Worm (Caenorhabditis elegans): Measurements from ENCODE around the gene W02G9.3.

W02G9.3 gene

DNA sequence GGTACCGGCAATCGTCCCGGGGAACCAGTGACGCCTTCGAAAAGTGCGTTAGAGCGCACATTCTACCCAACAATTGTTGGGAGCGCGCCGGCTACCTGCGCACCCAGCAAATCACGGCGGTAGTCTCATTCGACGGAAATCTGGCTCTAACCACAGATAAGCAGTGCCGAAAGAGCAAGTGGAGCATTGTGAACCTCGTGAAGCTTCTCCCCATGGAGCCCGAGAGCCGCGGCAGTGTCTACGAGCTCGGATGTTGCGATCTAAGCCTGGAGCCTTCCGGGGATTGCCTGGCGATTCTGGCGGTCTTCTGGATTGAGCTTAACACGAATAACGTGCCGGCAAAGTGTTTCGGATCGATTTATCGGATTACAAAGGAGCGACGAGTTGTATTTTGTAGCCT is 33.3 kb upstream of the W02G9.3 start:
- no peak for TF ChIP-seq rpc-1 (optimal IDR thresholded peaks at IDR 0.05)
- no peak for TF ChIP-seq rpc-1 (tag; optimal IDR thresholded peaks at IDR 0.05)
- TF ChIP-seq egrh-3 (GFP tag; IDR thresholded peaks at IDR 0.05) = 0 out of 2 replicates have a peak, but pooled peaks have one; percentile 24
- TF ChIP-seq cebp-1 (GFP tag; IDR thresholded peaks at IDR 0.05) = no peak
- TF ChIP-seq cebp-1 (tag; optimal IDR thresholded peaks at IDR 0.05) = no peak
- peak; percentile 59; the same call in 1 of the 2 replicates for TF ChIP-seq zfh-2 (GFP tag; conservative IDR thresholded peaks at IDR 0.05)

DNA sequence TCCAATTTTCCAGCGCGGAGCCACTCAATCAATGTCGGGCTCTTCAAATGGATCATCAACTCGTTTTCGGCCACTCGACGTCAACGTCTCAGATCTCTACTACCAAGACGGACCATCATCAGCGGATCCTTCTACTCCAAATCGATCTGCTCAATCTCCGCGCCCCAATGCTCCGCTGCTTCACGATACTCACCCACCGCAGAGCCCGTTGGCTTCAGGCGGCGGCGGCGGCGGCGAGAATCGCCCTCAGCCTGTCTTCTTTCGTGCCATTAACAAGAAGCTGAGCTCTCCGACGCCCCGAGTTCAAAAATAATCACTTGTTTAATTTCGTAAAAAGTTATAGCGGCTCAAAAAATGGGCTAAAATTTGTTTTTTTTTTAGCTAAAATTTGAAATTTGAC is 26.7 kb upstream of the W02G9.3 start:
- TF ChIP-seq madf-6 (GFP tag; IDR thresholded peaks at IDR 0.05) (no peak), hlh-26 (GFP tag; conservative IDR thresholded peaks at IDR 0.05) (no peak), hrde-1 (tag; optimal IDR thresholded peaks at IDR 0.05; ENCODE audit: borderline replicate concordance) (no peak), bed-2 (GFP tag; IDR thresholded peaks at IDR 0.05) (no peak), F57C9.4 (tag; optimal IDR thresholded peaks at IDR 0.05) (no peak), F22D6.2 (tag; optimal IDR thresholded peaks at IDR 0.05) (no peak), rec-8 (tag; optimal IDR thresholded peaks at IDR 0.05) (no peak), lir-1 (GFP tag; conservative IDR thresholded peaks at IDR 0.05) (no peak), cebp-2 (GFP tag; IDR thresholded peaks at IDR 0.05) (no peak), cebp-1 (GFP tag; IDR thresholded peaks at IDR 0.05) (no peak), cebp-1 (tag; optimal IDR thresholded peaks at IDR 0.05) (no peak), nhr-120 (GFP tag; IDR thresholded peaks at IDR 0.05) (0 out of 2 replicates have a peak, but pooled peaks have one; percentile 65), F10E7.11 (tag; optimal IDR thresholded peaks at IDR 0.05) (no peak), attf-6 (GFP tag; IDR thresholded peaks at IDR 0.05) (no peak), egl-18 (GFP tag; IDR thresholded peaks at IDR 0.05) (no peak), ZK185.1 (tag; optimal IDR thresholded peaks at IDR 0.05; ENCODE audit: poor library complexity, severe bottlenecking) (no peak), nfyb-1 (GFP tag; IDR thresholded peaks at IDR 0.05) (peak; percentile 56; the same call in 1 of the 2 replicates), egrh-3 (GFP tag; IDR thresholded peaks at IDR 0.05) (peak; percentile 35; the same call in 1 of the 2 replicates), sdz-38 (tag; optimal IDR thresholded peaks at IDR 0.05) (no peak), lin-26 (GFP tag; IDR thresholded peaks at IDR 0.05) (no peak), zfh-2 (GFP tag; conservative IDR thresholded peaks at IDR 0.05) (peak; percentile 85), athp-1 (tag; optimal IDR thresholded peaks at IDR 0.05) (no peak)

DNA sequence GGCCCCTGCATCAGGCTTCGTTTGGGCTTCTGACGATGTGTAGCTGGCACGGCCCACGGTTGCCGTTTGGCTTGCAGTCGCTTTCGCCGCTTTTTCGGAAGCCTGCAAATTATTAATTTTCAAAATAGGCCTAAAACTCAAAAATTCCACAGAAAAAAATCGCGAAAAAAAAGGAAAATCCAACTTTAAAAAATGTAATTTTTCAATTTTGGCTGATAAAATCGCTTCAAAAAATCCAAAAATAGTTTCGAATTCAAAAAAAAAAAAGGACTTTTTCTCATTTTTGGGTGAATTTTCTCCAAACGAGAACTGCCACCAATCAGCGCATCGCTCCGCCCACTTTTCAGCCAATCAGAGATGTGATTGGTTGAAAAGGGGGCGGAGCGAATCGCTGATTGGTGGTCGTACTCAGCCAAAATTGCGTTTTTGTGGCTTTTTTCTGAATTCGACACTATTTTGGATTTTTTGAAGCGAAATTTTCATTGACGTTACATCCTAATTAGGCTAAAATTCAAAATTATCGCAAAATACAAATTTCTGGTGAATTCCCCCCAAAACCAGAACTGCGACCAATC is 25.5 kb upstream of the W02G9.3 start:
- TF ChIP-seq lag-1 (GFP tag; IDR thresholded peaks at IDR 0.05) (no peak), egl-44 (GFP tag; IDR thresholded peaks at IDR 0.05) (0 out of 2 replicates have a peak, but pooled peaks have one; percentile 33), F39B2.1 (GFP tag; IDR thresholded peaks at IDR 0.05) (no peak), snpc-1.1 (tag; optimal IDR thresholded peaks at IDR 0.05; ENCODE audit: insufficient read depth) (no peak), Y53F4B.3 (GFP tag; IDR thresholded peaks at IDR 0.05) (no peak), hrde-1 (tag; optimal IDR thresholded peaks at IDR 0.05; ENCODE audit: borderline replicate concordance) (peak; percentile 13), aptf-2 (GFP tag; conservative IDR thresholded peaks at IDR 0.05) (no peak), T26A5.8 (tag; optimal IDR thresholded peaks at IDR 0.05) (no peak)

DNA sequence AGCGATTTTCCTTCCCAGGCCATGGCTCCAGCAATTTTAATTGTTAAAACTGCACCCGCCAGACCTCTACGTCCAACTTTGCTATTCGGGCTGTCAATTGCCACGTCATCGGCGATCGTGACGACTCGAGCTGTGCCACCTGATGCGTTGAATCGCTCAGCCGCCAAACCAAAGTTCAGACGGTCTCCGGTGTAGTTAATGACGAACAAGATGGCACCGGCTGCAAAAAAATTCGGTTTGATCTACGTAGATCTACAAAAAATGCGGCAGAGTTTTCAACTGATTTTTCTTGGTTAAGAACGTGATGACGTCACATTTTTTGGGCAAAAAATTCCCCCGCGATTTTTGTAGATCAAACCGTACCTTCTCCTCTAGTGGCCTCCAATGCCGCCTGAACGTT is 21.8 kb upstream of the W02G9.3 start:
- TF ChIP-seq xnd-1 (tag; optimal IDR thresholded peaks at IDR 0.05) (no peak), repo-1 (tag; optimal IDR thresholded peaks at IDR 0.05) (no peak), C17E4.6 (GFP tag; IDR thresholded peaks at IDR 0.05) (no peak), madf-6 (GFP tag; IDR thresholded peaks at IDR 0.05) (no peak), ztf-26 (tag; optimal IDR thresholded peaks at IDR 0.05) (no peak), tlf-1 (GFP tag; optimal IDR thresholded peaks at IDR 0.05) (no peak), snpc-3.4 (tag; optimal IDR thresholded peaks at IDR 0.05) (no peak), rpc-1 (optimal IDR thresholded peaks at IDR 0.05) (no peak), rpc-1 (tag; optimal IDR thresholded peaks at IDR 0.05) (no peak), hlh-12 (tag; optimal IDR thresholded peaks at IDR 0.05) (no peak)
